Worm (Caenorhabditis elegans) whole organism, mixed stage, embryonic: ENCODE results near the gene trf-1.

Experiments
- ceh-43 ChIP-seq: fragments of 200-800 bp; sonication (Bioruptor generic); optimal IDR thresholded peaks from 2 replicates; lab custom pipeline; 2018; ENCODE audit warnings: mild to moderate bottlenecking, missing genetic modification characterization, moderate library complexity, missing compliant biosample characterization
- ces-1 ChIP-seq: fragments of 150-350 bp; optimal IDR thresholded peaks from 2 replicates; lab custom pipeline; 2014; ENCODE audit warnings: missing biosample characterization, missing genetic modification reagents, missing genetic modification characterization
- lsy-2 ChIP-seq: fragments of 150-350 bp; optimal IDR thresholded peaks from 2 replicates; lab custom pipeline; 2014; ENCODE audit warnings: missing biosample characterization, missing genetic modification characterization
- nhr-237 ChIP-seq: fragments of 150-350 bp; optimal IDR thresholded peaks from 2 replicates; lab custom pipeline; 2014; ENCODE audit warnings: missing biosample characterization, missing genetic modification characterization
- nhr-76 ChIP-seq: sonication (generic microtip); optimal IDR thresholded peaks from 2 replicates; lab custom pipeline; 2017; ENCODE audit warnings: missing biosample characterization, missing genetic modification characterization
- pha-4 ChIP-seq: fragments of 150-350 bp; optimal IDR thresholded peaks from 2 replicates; lab custom pipeline; 2018; ENCODE audit warnings: missing biosample characterization, missing genetic modification reagents, missing genetic modification characterization
- snpc-4 ChIP-seq: fragments of 150-350 bp; optimal IDR thresholded peaks from 2 replicates; lab custom pipeline; 2014; ENCODE audit warnings: missing biosample characterization, missing genetic modification characterization
- sptf-1 ChIP-seq: sonication (generic microtip); optimal IDR thresholded peaks from 2 replicates; lab custom pipeline; 2017; ENCODE audit warnings: mild to moderate bottlenecking, missing genetic modification characterization, moderate library complexity, missing compliant biosample characterization
- unc-120 ChIP-seq: sonication (generic microtip); optimal IDR thresholded peaks from 2 replicates; lab custom pipeline; 2017; ENCODE audit warnings: missing genetic modification characterization, missing compliant biosample characterization; ENCODE audit not compliant: poor library complexity, severe bottlenecking
- ztf-11 ChIP-seq: fragments of 150-350 bp; optimal IDR thresholded peaks from 2 replicates; lab custom pipeline; 2014; ENCODE audit warnings: missing biosample characterization, missing genetic modification characterization

DNA sequence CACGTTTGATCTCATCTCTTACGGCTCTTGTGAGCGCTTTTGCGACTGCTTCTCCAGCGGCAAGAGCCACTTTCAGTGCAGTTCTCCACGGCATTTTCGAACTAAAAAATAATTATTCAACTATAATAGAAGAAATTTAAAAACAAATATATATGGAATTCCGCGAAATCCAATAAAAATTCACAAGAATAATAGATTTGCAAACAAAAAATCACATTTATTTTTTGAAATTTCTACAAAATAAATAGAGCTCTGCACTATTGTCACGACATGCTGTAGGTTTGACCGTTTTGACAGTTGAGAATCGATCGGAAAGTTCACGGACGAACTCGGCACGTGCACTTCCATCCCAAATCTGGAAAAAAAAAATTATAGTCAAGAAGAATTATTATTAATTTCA lies 5.3 kb downstream of the trf-1 start, which contains the start of gene F45G2.8:
- TF ChIP-seq unc-120 (tag; lab: Kevin White, UChicago) (no peak), sptf-1 (tag; lab: Kevin White, UChicago) (no peak), ztf-11 (tag; lab: Kevin White, UChicago) (no peak), ces-1 (no peak), pha-4 (tag; lab: Kevin White, UChicago) (no peak), nhr-237 (tag; lab: Kevin White, UChicago) (no peak), snpc-4 (tag; lab: Kevin White, UChicago) (no peak), lsy-2 (tag; lab: Kevin White, UChicago) (no peak), nhr-76 (tag; lab: Kevin White, UChicago) (no peak), ceh-43 (GFP tag; lab: Kevin White, UChicago) (no peak)
